Worm (Caenorhabditis elegans) whole organism, L3 larva: ENCODE results near the gene fbxa-22.

Experiments
- R02D3.7 ChIP-seq: fragments of 150-350 bp; optimal IDR thresholded peaks from 2 replicates; lab custom pipeline; 2014; ENCODE audit warnings: missing biosample characterization, missing genetic modification characterization
- ZK546.5 ChIP-seq: sonication (generic microtip); optimal IDR thresholded peaks from 2 replicates; lab custom pipeline; 2017; ENCODE audit warnings: missing biosample characterization, missing genetic modification characterization
- aly-2 ChIP-seq: fragments of 150-350 bp; optimal IDR thresholded peaks from 2 replicates; lab custom pipeline; 2014; ENCODE audit warnings: missing biosample characterization, missing genetic modification characterization
- ceh-9 ChIP-seq: sonication (generic microtip); optimal IDR thresholded peaks from 2 replicates; lab custom pipeline; 2018; ENCODE audit warnings: missing biosample characterization, missing genetic modification characterization
- egl-5 ChIP-seq: fragments of 150-350 bp; optimal IDR thresholded peaks from 2 replicates; lab custom pipeline; 2017; ENCODE audit warnings: missing biosample characterization, missing genetic modification reagents, missing genetic modification characterization, inconsistent platforms
- fkh-10 ChIP-seq: sonication (generic microtip); optimal IDR thresholded peaks from 2 replicates; lab custom pipeline; 2017; ENCODE audit warnings: missing biosample characterization, missing genetic modification reagents, missing genetic modification characterization
- lin-39 ChIP-seq: fragments of 150-350 bp; optimal IDR thresholded peaks from 2 replicates; lab custom pipeline; 2018; ENCODE audit warnings: missing biosample characterization, missing genetic modification reagents, missing genetic modification characterization
- nfya-1 ChIP-seq: sonication (generic microtip); optimal IDR thresholded peaks from 2 replicates; lab custom pipeline; 2017; ENCODE audit warnings: missing genetic modification characterization, mild to moderate bottlenecking, missing compliant biosample characterization, antibody characterized with exemption, moderate library complexity; ENCODE audit not compliant: insufficient read depth
- nhr-237 ChIP-seq: fragments of 150-350 bp; optimal IDR thresholded peaks from 2 replicates; lab custom pipeline; 2014; ENCODE audit warnings: missing biosample characterization, missing genetic modification characterization
- nhr-28 ChIP-seq: fragments of 150-350 bp; optimal IDR thresholded peaks from 2 replicates; lab custom pipeline; 2014; ENCODE audit warnings: missing biosample characterization, missing genetic modification characterization
- nhr-77 ChIP-seq: fragments of 150-350 bp; optimal IDR thresholded peaks from 2 replicates; lab custom pipeline; 2014; ENCODE audit warnings: missing biosample characterization, missing genetic modification characterization
- snpc-4 ChIP-seq: fragments of 150-350 bp; optimal IDR thresholded peaks from 2 replicates; lab custom pipeline; 2014; ENCODE audit warnings: missing biosample characterization, missing genetic modification characterization
- ztf-11 ChIP-seq: fragments of 150-350 bp; optimal IDR thresholded peaks from 2 replicates; lab custom pipeline; 2014; ENCODE audit warnings: missing biosample characterization, missing genetic modification characterization

DNA sequence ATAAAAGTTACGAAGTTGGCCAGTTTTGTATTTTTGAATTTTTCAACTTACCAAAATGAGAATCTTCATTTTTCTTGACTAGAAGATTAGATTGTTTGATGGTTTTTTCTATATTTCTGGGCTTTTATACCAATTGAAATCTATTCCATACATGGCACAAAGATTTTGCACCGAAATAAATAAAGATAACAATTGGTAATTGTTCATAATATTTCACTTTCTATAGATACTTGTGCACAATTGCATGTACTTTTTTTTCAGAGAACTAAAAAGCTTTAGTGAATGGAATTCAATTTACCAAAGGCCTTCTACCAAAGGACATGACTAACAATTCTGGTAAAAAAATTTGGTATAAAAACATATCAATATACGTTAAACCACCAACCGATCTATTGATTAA is 15.9 kb downstream of the fbxa-22 start, which contains the start of the genes T12B5.15 and T12B5.14:
- TF ChIP-seq ceh-9 (tag; lab: Kevin White, UChicago) (no peak), ztf-11 (tag; lab: Kevin White, UChicago) (no peak), lin-39 (tag; lab: Kevin White, UChicago) (no peak), egl-5 (tag; lab: Kevin White, UChicago) (no peak), aly-2 (tag; lab: Kevin White, UChicago) (no peak), nhr-28 (no peak), nhr-237 (no peak), snpc-4 (no peak), fkh-10 (no peak), nhr-77 (no peak), R02D3.7 (tag; lab: Kevin White, UChicago) (no peak), ZK546.5 (tag; lab: Kevin White, UChicago) (no peak), nfya-1 (tag; lab: Kevin White, UChicago) (no peak)
